Fruit fly (Drosophila melanogaster) whole organism: Measurements from ENCODE around the gene 7B2.

Experiments used
- Dll ChIP-seq: fragments of >200 bp; optimal IDR thresholded peaks from 2 replicates; lab custom pipeline; 2017
- pan ChIP-seq: fragments of >200 bp; optimal IDR thresholded peaks from 2 replicates; lab custom pipeline; 2017
- usp ChIP-seq: fragments of >200 bp; optimal IDR thresholded peaks from 2 replicates; lab custom pipeline; 2017; ENCODE audit warnings: missing biosample characterization, missing genetic modification characterization, mixed read lengths

dm6 chr3R:5422123-5422522 lies 45.5 kb downstream of the 7B2 start:
- TF ChIP-seq usp (no peak), pan (lab: Kevin White, UChicago) (no peak), Dll (no peak)
